Worm (Caenorhabditis elegans): ENCODE results near the gene R09A8.1.

The R09A8.1 gene

DNA sequence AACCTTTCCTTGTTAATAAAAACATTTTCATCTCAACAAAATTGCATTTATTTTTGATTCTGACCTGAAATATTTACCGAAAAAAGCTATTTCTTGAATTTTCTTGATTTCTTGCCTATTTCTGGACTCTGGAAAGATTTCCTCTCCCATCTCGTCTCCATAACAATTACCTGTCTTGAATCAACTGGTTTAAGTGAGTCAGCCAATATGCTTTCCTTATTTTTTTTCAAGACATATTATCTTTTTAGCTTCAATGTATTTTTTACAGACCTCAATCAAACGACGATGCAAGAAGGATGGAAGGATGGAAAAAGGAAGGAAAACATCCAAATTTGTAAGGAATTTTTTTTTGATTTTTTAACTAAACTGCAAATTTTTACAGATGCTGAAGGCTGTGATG, 10.9 kb upstream of the R09A8.1 start:
- no peak for TF ChIP-seq T07F8.4 (tag; optimal IDR thresholded peaks at IDR 0.05)
- TF ChIP-seq him-1 (tag; optimal IDR thresholded peaks at IDR 0.05) = no peak
- no peak for TF ChIP-seq B0261.1 (tag; optimal IDR thresholded peaks at IDR 0.05)
- no peak for TF ChIP-seq ztf-28 (GFP tag; IDR thresholded peaks at IDR 0.05)
- no peak for TF ChIP-seq atf-7 (tag; optimal IDR thresholded peaks at IDR 0.05)
- TF ChIP-seq cebp-1 (GFP tag; IDR thresholded peaks at IDR 0.05) = no peak
- no peak for TF ChIP-seq cebp-1 (tag; optimal IDR thresholded peaks at IDR 0.05)
- TF ChIP-seq pha-4 (tag; optimal IDR thresholded peaks at IDR 0.05) = no peak

ce11 chrX:12603322-12603984, 10.1 kb upstream of the R09A8.1 start, which contains the start of the genes T24D5.6 and R09A8.9:
T24D5.6 (plus strand) TSS chrX:12603622.
R09A8.9 (plus strand) TSS chrX:12603934.
- no peak for TF ChIP-seq snpc-1.3 (tag; optimal IDR thresholded peaks at IDR 0.05; ENCODE audit: insufficient read depth)
- no peak for TF ChIP-seq ztf-25 (GFP tag; IDR thresholded peaks at IDR 0.05)
- no peak for TF ChIP-seq madf-10 (tag; optimal IDR thresholded peaks at IDR 0.05)
- TF ChIP-seq D2030.7 (GFP tag; IDR thresholded peaks at IDR 0.05) = no peak
- TF ChIP-seq B0261.1 (tag; optimal IDR thresholded peaks at IDR 0.05) = no peak
- no peak for TF ChIP-seq ekl-4 (GFP tag; IDR thresholded peaks at IDR 0.05)
- no peak for TF ChIP-seq egl-18 (GFP tag; IDR thresholded peaks at IDR 0.05)

- TF ChIP-seq zfh-2 (GFP tag; conservative IDR thresholded peaks at IDR 0.05) = 0 out of 2 replicates have a peak, but pooled peaks have one; percentile 15
Measured at ce11 chrX:12607578-12607977, 6.0 kb upstream of the R09A8.1 start.

DNA sequence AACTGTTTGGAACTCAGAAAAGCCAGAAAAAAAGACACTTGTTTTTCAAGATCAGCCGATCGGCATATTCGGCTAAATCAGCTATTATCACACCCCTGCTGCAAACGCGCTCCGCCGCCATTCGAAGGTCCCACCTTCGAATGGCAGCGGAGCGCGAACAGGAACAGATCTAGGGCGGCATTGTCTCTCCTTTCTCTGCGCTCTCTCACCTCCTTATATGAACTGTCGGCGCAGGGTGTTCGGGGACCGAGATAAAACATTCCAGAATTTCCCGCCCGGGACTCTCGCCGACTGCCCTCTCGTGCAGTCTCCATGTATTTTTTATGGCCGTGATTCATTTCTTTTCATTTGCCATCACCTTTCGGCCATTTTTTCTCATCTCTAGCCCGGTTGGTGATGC, 4.9 kb downstream of the R09A8.1 start:
- TF ChIP-seq sptf-2 (GFP tag; optimal IDR thresholded peaks at IDR 0.05) (no peak), ztf-26 (tag; optimal IDR thresholded peaks at IDR 0.05) (no peak), madf-3 (GFP tag; IDR thresholded peaks at IDR 0.05) (0 out of 2 replicates have a peak, but pooled peaks have one; percentile 63), B0019.2 (GFP tag; conservative IDR thresholded peaks at IDR 0.05) (no peak), pbrm-1 (GFP tag; IDR thresholded peaks at IDR 0.05) (no peak), hlh-12 (tag; optimal IDR thresholded peaks at IDR 0.05) (no peak), mcd-1 (GFP tag; IDR thresholded peaks at IDR 0.05) (0 out of 2 replicates have a peak, but pooled peaks have one; percentile 24), ztf-25 (GFP tag; IDR thresholded peaks at IDR 0.05) (0 out of 2 replicates have a peak, but pooled peaks have one; percentile 28), B0261.1 (tag; optimal IDR thresholded peaks at IDR 0.05) (no peak), hsf-1 (GFP tag; IDR thresholded peaks at IDR 0.05) (0 out of 2 replicates have a peak, but pooled peaks have one; percentile 47), ceh-27 (GFP tag; optimal IDR thresholded peaks at IDR 0.05) (no peak)

ce11 chrX:12619165-12619564, 5.6 kb downstream of the R09A8.1 start, which contains the start of gene R09A8.2:
R09A8.2 (plus strand) TSS chrX:12619465.
- no peak for TF ChIP-seq rpc-1 (optimal IDR thresholded peaks at IDR 0.05)
- TF ChIP-seq rpc-1 (tag; optimal IDR thresholded peaks at IDR 0.05) = no peak
- no peak for TF ChIP-seq C17E4.6 (GFP tag; IDR thresholded peaks at IDR 0.05)
- TF ChIP-seq dpl-1 (GFP tag; optimal IDR thresholded peaks at IDR 0.05) = no peak
- no peak for TF ChIP-seq tlf-1 (GFP tag; optimal IDR thresholded peaks at IDR 0.05)
- TF ChIP-seq atf-7 (tag; optimal IDR thresholded peaks at IDR 0.05) = no peak
- TF ChIP-seq pha-4 (tag; optimal IDR thresholded peaks at IDR 0.05) = no peak
- TF ChIP-seq Y95B8A.8 (GFP tag; IDR thresholded peaks at IDR 0.05) = no peak
- no peak for TF ChIP-seq lin-40 (tag; optimal IDR thresholded peaks at IDR 0.05)
- TF ChIP-seq D2030.7 (GFP tag; IDR thresholded peaks at IDR 0.05) = no peak
- TF ChIP-seq nfya-1 (tag; optimal IDR thresholded peaks at IDR 0.05; ENCODE audit: borderline replicate concordance, insufficient read depth) = no peak
- TF ChIP-seq F37B4.10 (GFP tag; IDR thresholded peaks at IDR 0.05) = no peak
- no peak for TF ChIP-seq attf-5 (GFP tag; optimal IDR thresholded peaks at IDR 0.05)
- TF ChIP-seq mel-28 (tag; optimal IDR thresholded peaks at IDR 0.05; ENCODE audit: borderline replicate concordance) = no peak
- TF ChIP-seq efl-1 (GFP tag; optimal IDR thresholded peaks at IDR 0.05) = no peak
- no peak for TF ChIP-seq ztf-26 (tag; optimal IDR thresholded peaks at IDR 0.05)
- TF ChIP-seq B0336.3 (GFP tag; IDR thresholded peaks at IDR 0.05) = no peak
